Fruit fly (Drosophila melanogaster) whole organism, prepupa: ENCODE data around the gene CG31077.

Experiments used
- CG3032 ChIP-seq: fragments of 200-800 bp; optimal IDR thresholded peaks from 2 replicates; lab custom pipeline; 2019; ENCODE audit warnings: missing biosample characterization, mild to moderate bottlenecking, missing genetic modification characterization, moderate library complexity
- Hr4 ChIP-seq: fragments of 200-800 bp; sonication (Bioruptor generic); optimal IDR thresholded peaks from 3 replicates; lab custom pipeline; 2016; ENCODE audit warnings: missing biosample characterization, missing genetic modification characterization
- net ChIP-seq: fragments of 200-800 bp; sonication (Bioruptor generic); optimal IDR thresholded peaks from 3 replicates; lab custom pipeline; 2016; ENCODE audit warnings: missing biosample characterization, missing genetic modification characterization
- pdm3 ChIP-seq: fragments of 200-800 bp; sonication (Bioruptor generic); optimal IDR thresholded peaks from 3 replicates; lab custom pipeline; 2016; ENCODE audit warnings: missing biosample characterization, missing genetic modification characterization
- spab ChIP-seq: fragments of 200-800 bp; sonication (Bioruptor generic); optimal IDR thresholded peaks from 2 replicates; lab custom pipeline; 2017; ENCODE audit warnings: missing biosample characterization, mild to moderate bottlenecking, missing genetic modification characterization, missing genetic modification reagents

dm6 chr3R:26967587-26968312 lies 31.8 kb upstream of the CG31077 start:
- peak; percentile 4 for TF ChIP-seq Hr4
- no peak for TF ChIP-seq pdm3 (GFP tag; lab: Kevin White, UChicago)
- TF ChIP-seq net = no peak
- TF ChIP-seq CG3032 (tag; lab: Kevin White, UChicago) = no peak
- TF ChIP-seq spab (GFP tag; lab: Kevin White, UChicago) = no peak
